Worm (Caenorhabditis elegans) whole organism, mixed stage, embryonic: Measurements from ENCODE around the gene F12A10.8.

Experiments used
- drap-1 ChIP-seq: fragments of 200-800 bp; sonication (Bioruptor generic); optimal IDR thresholded peaks from 3 replicates; lab custom pipeline; 2018; ENCODE audit warnings: mild to moderate bottlenecking, missing genetic modification characterization, missing compliant biosample characterization
- elt-1 ChIP-seq: sonication (generic microtip); optimal IDR thresholded peaks from 2 replicates; lab custom pipeline; 2017; ENCODE audit warnings: missing genetic modification characterization, mild to moderate bottlenecking, missing compliant biosample characterization, antibody characterized with exemption, moderate library complexity, borderline replicate concordance; ENCODE audit not compliant: insufficient read depth
- elt-3 ChIP-seq: fragments of 150-350 bp; optimal IDR thresholded peaks from 2 replicates; lab custom pipeline; 2014; ENCODE audit warnings: missing biosample characterization, missing genetic modification characterization
- hlh-1 ChIP-seq: fragments of 150-350 bp; optimal IDR thresholded peaks from 2 replicates; lab custom pipeline; 2014; ENCODE audit warnings: missing biosample characterization, missing genetic modification reagents, missing genetic modification characterization
- lin-32 ChIP-seq: fragments of 200-800 bp; sonication (Bioruptor generic); optimal IDR thresholded peaks from 2 replicates; lab custom pipeline; 2018; ENCODE audit warnings: mild to moderate bottlenecking, missing genetic modification characterization, missing compliant biosample characterization
- lsy-2 ChIP-seq: fragments of 150-350 bp; optimal IDR thresholded peaks from 2 replicates; lab custom pipeline; 2014; ENCODE audit warnings: missing biosample characterization, missing genetic modification characterization
- nhr-28 ChIP-seq: fragments of 150-350 bp; optimal IDR thresholded peaks from 2 replicates; lab custom pipeline; 2014; ENCODE audit warnings: missing biosample characterization, missing genetic modification characterization
- nhr-76 ChIP-seq: sonication (generic microtip); optimal IDR thresholded peaks from 2 replicates; lab custom pipeline; 2017; ENCODE audit warnings: missing biosample characterization, missing genetic modification characterization
- pha-4 ChIP-seq: fragments of 150-350 bp; optimal IDR thresholded peaks from 2 replicates; lab custom pipeline; 2018; ENCODE audit warnings: missing biosample characterization, missing genetic modification reagents, missing genetic modification characterization
- snpc-4 ChIP-seq: fragments of 150-350 bp; optimal IDR thresholded peaks from 2 replicates; lab custom pipeline; 2014; ENCODE audit warnings: missing biosample characterization, missing genetic modification characterization
- sptf-1 ChIP-seq: sonication (generic microtip); optimal IDR thresholded peaks from 2 replicates; lab custom pipeline; 2017; ENCODE audit warnings: mild to moderate bottlenecking, missing genetic modification characterization, moderate library complexity, missing compliant biosample characterization
- unc-39 ChIP-seq: fragments of 150-350 bp; optimal IDR thresholded peaks from 2 replicates; lab custom pipeline; 2014; ENCODE audit warnings: missing biosample characterization, missing genetic modification characterization
- unc-62 ChIP-seq: fragments of 150-350 bp; optimal IDR thresholded peaks from 2 replicates; lab custom pipeline; 2014; ENCODE audit warnings: missing biosample characterization, missing genetic modification reagents, missing genetic modification characterization
- ztf-11 ChIP-seq: fragments of 150-350 bp; optimal IDR thresholded peaks from 2 replicates; lab custom pipeline; 2014; ENCODE audit warnings: missing biosample characterization, missing genetic modification characterization

ce11 chrII:5455650-5456355 is 45.1 kb downstream of the F12A10.8 start, which contains the start of gene daz-1:
- TF ChIP-seq unc-62 (GFP tag; lab: Kevin White, UChicago): no peak
- TF ChIP-seq sptf-1 (tag; lab: Kevin White, UChicago): no peak
- no peak for TF ChIP-seq snpc-4
- no peak for TF ChIP-seq unc-39 (tag; lab: Kevin White, UChicago)
- no peak for TF ChIP-seq elt-1 (tag; lab: Kevin White, UChicago)
- no peak for TF ChIP-seq pha-4
- TF ChIP-seq nhr-76 (tag; lab: Kevin White, UChicago): no peak
- TF ChIP-seq hlh-1 (tag; lab: Kevin White, UChicago): no peak
- TF ChIP-seq drap-1 (GFP tag; lab: Kevin White, UChicago): no peak
- no peak for TF ChIP-seq lsy-2 (tag; lab: Kevin White, UChicago)
- TF ChIP-seq nhr-28 (tag; lab: Kevin White, UChicago): no peak
- TF ChIP-seq elt-3 (tag; lab: Kevin White, UChicago): no peak
- no peak for TF ChIP-seq ztf-11 (tag; lab: Kevin White, UChicago)
- TF ChIP-seq lin-32 (GFP tag; lab: Kevin White, UChicago): no peak
